Worm (Caenorhabditis elegans): ENCODE results near the gene tbc-17.
A peak's percentile ranks its signal among the peaks of the same experiment; 100 is the strongest.

The tbc-17 gene

ce11 chrII:12694112-12694511, at the start of gene tbc-17:
Gene tbc-17 (plus strand): TSS chrII:12694412.
- TF ChIP-seq hpl-2 (GFP tag; optimal IDR thresholded peaks at IDR 0.05) (no peak), nhr-12 (tag; optimal IDR thresholded peaks at IDR 0.05) (no peak), nhr-28 (tag; optimal IDR thresholded peaks at IDR 0.05) (no peak), swsn-7 (tag; optimal IDR thresholded peaks at IDR 0.05) (no peak), nhr-47 (tag; optimal IDR thresholded peaks at IDR 0.05) (no peak), ceh-90 (tag; optimal IDR thresholded peaks at IDR 0.05) (no peak), zip-4 (GFP tag; optimal IDR thresholded peaks at IDR 0.05) (no peak), ceh-88 (GFP tag; IDR thresholded peaks at IDR 0.05) (no peak), unc-30 (tag; optimal IDR thresholded peaks at IDR 0.05) (no peak), isw-1 (GFP tag; IDR thresholded peaks at IDR 0.05) (no peak)

ce11 chrII:12654447-12654846, 39.8 kb upstream of the tbc-17 start, which contains the start of gene rgs-4:
Gene rgs-4 (plus strand): TSS chrII:12654747.
- TF ChIP-seq lin-39 (tag; optimal IDR thresholded peaks at IDR 0.05) (no peak), grh-1 (GFP tag; IDR thresholded peaks at IDR 0.05) (no peak), zag-1 (tag; optimal IDR thresholded peaks at IDR 0.05) (no peak), C04F5.9 (tag; optimal IDR thresholded peaks at IDR 0.05) (no peak), rnt-1 (tag; optimal IDR thresholded peaks at IDR 0.05) (no peak), unc-30 (tag; optimal IDR thresholded peaks at IDR 0.05) (no peak), nhr-90 (tag; optimal IDR thresholded peaks at IDR 0.05; ENCODE audit: poor library complexity) (no peak), unc-98 (GFP tag; IDR thresholded peaks at IDR 0.05) (no peak), unc-86 (tag; optimal IDR thresholded peaks at IDR 0.05) (no peak), dpl-1 (GFP tag; optimal IDR thresholded peaks at IDR 0.05) (no peak), nhr-237 (tag; optimal IDR thresholded peaks at IDR 0.05) (no peak)

- TF ChIP-seq fkh-8 (tag; optimal IDR thresholded peaks at IDR 0.05) = peak; percentile 19
- TF ChIP-seq dsc-1 (tag; optimal IDR thresholded peaks at IDR 0.05) = peak; percentile 77
- TF ChIP-seq lin-39 (tag; optimal IDR thresholded peaks at IDR 0.05) = no peak
These were observed 38.4 kb upstream of the tbc-17 start for ce11 chrII:12655816-12656215.

ce11 chrII:12657620-12658019, 36.6 kb upstream of the tbc-17 start:
- TF ChIP-seq zip-4 (GFP tag; optimal IDR thresholded peaks at IDR 0.05) (no peak), swsn-7 (tag; optimal IDR thresholded peaks at IDR 0.05) (no peak), C16A3.4 (tag; optimal IDR thresholded peaks at IDR 0.05) (no peak), irx-1 (tag; optimal IDR thresholded peaks at IDR 0.05) (no peak), nhr-20 (tag; optimal IDR thresholded peaks at IDR 0.05) (no peak), nhr-12 (tag; optimal IDR thresholded peaks at IDR 0.05) (no peak), nhr-47 (tag; optimal IDR thresholded peaks at IDR 0.05) (no peak), lin-14 (GFP tag; optimal IDR thresholded peaks at IDR 0.05) (peak; percentile 52)

- TF ChIP-seq dpl-1 (GFP tag; optimal IDR thresholded peaks at IDR 0.05) (no peak), C16A3.4 (tag; optimal IDR thresholded peaks at IDR 0.05) (no peak), unc-130 (tag; optimal IDR thresholded peaks at IDR 0.05) (no peak), pqm-1 (tag; optimal IDR thresholded peaks at IDR 0.05) (no peak), hlh-17 (GFP tag; optimal IDR thresholded peaks at IDR 0.05; ENCODE audit: borderline replicate concordance) (no peak), nhr-28 (tag; optimal IDR thresholded peaks at IDR 0.05) (no peak), blmp-1 (tag; optimal IDR thresholded peaks at IDR 0.05) (no peak), tlp-1 (tag; optimal IDR thresholded peaks at IDR 0.05) (no peak), C34B4.2 (tag; optimal IDR thresholded peaks at IDR 0.05) (no peak), C04F5.9 (tag; optimal IDR thresholded peaks at IDR 0.05) (no peak), alr-1 (tag; optimal IDR thresholded peaks at IDR 0.05; ENCODE audit: borderline replicate concordance) (no peak), vab-15 (tag; optimal IDR thresholded peaks at IDR 0.05) (no peak), snpc-4 (tag; optimal IDR thresholded peaks at IDR 0.05) (peak; percentile 6), lin-15B (tag; optimal IDR thresholded peaks at IDR 0.05) (no peak), xbp-1 (tag; optimal IDR thresholded peaks at IDR 0.05) (no peak), lin-35 (GFP tag; optimal IDR thresholded peaks at IDR 0.05) (no peak), nhr-71 (tag; optimal IDR thresholded peaks at IDR 0.05) (no peak), zip-4 (GFP tag; optimal IDR thresholded peaks at IDR 0.05) (no peak), snu-23 (GFP tag; optimal IDR thresholded peaks at IDR 0.05) (no peak), lin-14 (GFP tag; optimal IDR thresholded peaks at IDR 0.05) (peak; percentile 36), F16B12.6 (tag; optimal IDR thresholded peaks at IDR 0.05) (no peak), mdl-1 (tag; optimal IDR thresholded peaks at IDR 0.05) (peak in 1 of 2 experiments; percentile 23), ces-1 (GFP tag; optimal IDR thresholded peaks at IDR 0.05) (no peak), aly-2 (tag; optimal IDR thresholded peaks at IDR 0.05) (no peak), unc-30 (tag; optimal IDR thresholded peaks at IDR 0.05) (no peak), efl-1 (optimal IDR thresholded peaks at IDR 0.05) (no peak), efl-1 (GFP tag; optimal IDR thresholded peaks at IDR 0.05 in 1 of 2) (no peak)
These were observed 35.8 kb upstream of the tbc-17 start for ce11 chrII:12658409-12658808.
